Fruit fly (Drosophila melanogaster): ENCODE measurements around the gene sqz.

The sqz gene

dm6 chr3R:19181214-19181613, 17.2 kb downstream of the sqz start (continued):
- TF ChIP-seq rib (GFP tag; IDR thresholded peaks at IDR 0.05) (no peak), bsh (GFP tag; optimal IDR thresholded peaks at IDR 0.05) (peak in 1 of 2 experiments; percentile 52), Hr51 (GFP tag; optimal IDR thresholded peaks at IDR 0.05) (peak in 1 of 2 experiments; percentile 66), Mad (GFP tag; optimal IDR thresholded peaks at IDR 0.05) (peak; percentile 8), pb (GFP tag; optimal IDR thresholded peaks at IDR 0.05) (no peak), CG15269 (tag; optimal IDR thresholded peaks at IDR 0.05) (peak; percentile 56), sens (GFP tag) (peak; percentile 81), NfI (GFP tag; optimal IDR thresholded peaks at IDR 0.05) (peak; percentile 15), Xbp1 (GFP tag; optimal IDR thresholded peaks at IDR 0.05) (peak; percentile 10), CG18262 (tag; optimal IDR thresholded peaks at IDR 0.05) (peak; percentile 4), CG6654 (GFP tag; optimal IDR thresholded peaks at IDR 0.05) (no peak), CG2678 (tag; optimal IDR thresholded peaks at IDR 0.05) (peak; percentile 50), CG4730 (GFP tag; IDR thresholded peaks at IDR 0.05) (no peak), sisA (GFP tag; IDR thresholded peaks at IDR 0.05) (no peak), Optix (GFP tag; IDR thresholded peaks at IDR 0.05) (no peak), nom (GFP tag; optimal IDR thresholded peaks at IDR 0.05) (peak; percentile 42), CG18599 (GFP tag; optimal IDR thresholded peaks at IDR 0.05) (peak; percentile 31), Fer3 (tag; optimal IDR thresholded peaks at IDR 0.05) (peak; percentile 7), CG4854 (GFP tag; optimal IDR thresholded peaks at IDR 0.05) (no peak), hkb (optimal IDR thresholded peaks at IDR 0.05) (no peak), hkb (GFP tag; IDR thresholded peaks at IDR 0.05) (peak; percentile 47), CG13424 (tag; optimal IDR thresholded peaks at IDR 0.05) (peak; percentile 28), phol (tag; optimal IDR thresholded peaks at IDR 0.05) (peak; percentile 27), wor (GFP tag; IDR thresholded peaks at IDR 0.05) (no peak), CG11398 (GFP tag; optimal IDR thresholded peaks at IDR 0.05) (no peak), stc (GFP tag; IDR thresholded peaks at IDR 0.05) (no peak), Fer1 (GFP tag; optimal IDR thresholded peaks at IDR 0.05) (peak; percentile 17), ind (GFP tag; optimal IDR thresholded peaks at IDR 0.05) (no peak), lilli (GFP tag; optimal IDR thresholded peaks at IDR 0.05) (peak; percentile 7), NC2β (GFP tag; optimal IDR thresholded peaks at IDR 0.05) (no peak), CG8924 (tag; optimal IDR thresholded peaks at IDR 0.05) (peak; percentile 5), zen2 (GFP tag; IDR thresholded peaks at IDR 0.05; ENCODE audit: partially characterized antibody) (no peak), CG9797 (GFP tag; optimal IDR thresholded peaks at IDR 0.05) (no peak), Ssrp (tag; optimal IDR thresholded peaks at IDR 0.05) (peak; percentile 30), CG3281 (GFP tag; optimal IDR thresholded peaks at IDR 0.05) (peak; percentile 20), CG12659 (GFP tag; optimal IDR thresholded peaks at IDR 0.05) (peak; percentile 36), Stat92E (GFP tag; optimal IDR thresholded peaks at IDR 0.05) (no peak), CG30403 (GFP tag; optimal IDR thresholded peaks at IDR 0.05) (peak; percentile 10), nmo (GFP tag; optimal IDR thresholded peaks at IDR 0.05) (peak; percentile 10), slp2 (GFP tag; optimal IDR thresholded peaks at IDR 0.05) (no peak), ttk (GFP tag; IDR thresholded peaks at IDR 0.05) (0 out of 2 replicates have a peak, but pooled peaks have one; percentile 6), eve (GFP tag; optimal IDR thresholded peaks at IDR 0.05) (peak in 1 of 2 experiments; percentile 49), CG11696 (GFP tag; IDR thresholded peaks at IDR 0.05) (no peak), grau (tag; optimal IDR thresholded peaks at IDR 0.05) (peak; percentile 36), Oaz (GFP tag; IDR thresholded peaks at IDR 0.05) (no peak), dmrt99B (tag; optimal IDR thresholded peaks at IDR 0.05) (peak; percentile 64)

Data from whole organism, embryonic.